Worm (Caenorhabditis elegans) whole organism, young adult: ENCODE measurements around the gene glt-7.

ENCODE experiments used
- sea-2 ChIP-seq: fragments of 200-800 bp; sonication (Bioruptor generic); IDR thresholded peaks from 2 replicates; pipeline ENCODE4 v1.3.6; 2022; ENCODE audit warnings: missing genetic modification characterization, missing compliant biosample characterization
- unc-130 ChIP-seq: sonication (generic microtip); optimal IDR thresholded peaks from 2 replicates; lab custom pipeline; 2016; ENCODE audit warnings: missing genetic modification reagents, missing genetic modification characterization, missing compliant biosample characterization
- unc-62 ChIP-seq: fragments of 150-350 bp; optimal IDR thresholded peaks from 2 replicates; lab custom pipeline; 2014; ENCODE audit warnings: missing biosample characterization, missing genetic modification reagents, missing genetic modification characterization

- no peak for TF ChIP-seq unc-62 (GFP tag; lab: Kevin White, UChicago)
- no peak for TF ChIP-seq unc-130 (GFP tag; lab: Kevin White, UChicago)
- TF ChIP-seq sea-2 (GFP tag; lab: Robert Waterston, UW): no peak
Observed at ce11 chrIV:554005-554404, 22.1 kb downstream of the glt-7 start.
